Worm (Caenorhabditis elegans) whole organism, young adult: ENCODE results near the gene T03F6.6.

Experiments
- B0019.2 ChIP-seq: fragments of 200-800 bp; sonication (Bioruptor generic); conservative IDR thresholded peaks from 2 replicates; pipeline ENCODE4 v1.3.6; 2022; ENCODE audit warnings: missing genetic modification reagents, missing genetic modification characterization, missing compliant biosample characterization
- B0035.1 ChIP-seq: sonication (generic microtip); optimal IDR thresholded peaks from 2 replicates; lab custom pipeline; 2016; ENCODE audit warnings: missing genetic modification characterization, mild to moderate bottlenecking, missing compliant biosample characterization, missing genotype, missing genetic modification reagents
- B0336.3 ChIP-seq: fragments of 200-800 bp; sonication (Bioruptor generic); IDR thresholded peaks from 2 replicates; pipeline ENCODE4 v1.3.6; 2022; ENCODE audit warnings: missing genetic modification characterization, missing compliant biosample characterization
- C06A6.2 ChIP-seq: fragments of 200-800 bp; sonication (Bioruptor generic); conservative IDR thresholded peaks from 2 replicates; pipeline ENCODE4 v1.3.6; 2022; ENCODE audit warnings: missing genetic modification characterization, missing compliant biosample characterization
- F39B2.1 ChIP-seq: fragments of 200-800 bp; sonication (Bioruptor generic); IDR thresholded peaks from 2 replicates; pipeline ENCODE4 v1.3.6; 2022; ENCODE audit warnings: missing genetic modification reagents, missing genetic modification characterization, missing compliant biosample characterization
- F49E8.2 ChIP-seq: sonication (generic microtip); optimal IDR thresholded peaks from 3 replicates; lab custom pipeline; 2017; ENCODE audit warnings: missing genetic modification characterization, mild to moderate bottlenecking, missing compliant biosample characterization, antibody characterized with exemption, moderate library complexity; ENCODE audit not compliant: insufficient read depth
- ZK185.1 ChIP-seq: sonication (generic microtip); optimal IDR thresholded peaks from 2 replicates; lab custom pipeline; 2016; ENCODE audit warnings: mild to moderate bottlenecking, missing genetic modification characterization, missing compliant biosample characterization; ENCODE audit not compliant: poor library complexity, severe bottlenecking
- atf-7 ChIP-seq: sonication (generic microtip); optimal IDR thresholded peaks from 2 replicates; lab custom pipeline; 2017; ENCODE audit warnings: mild to moderate bottlenecking, missing genetic modification characterization, missing compliant biosample characterization
- athp-1 ChIP-seq: sonication (generic microtip); optimal IDR thresholded peaks from 2 replicates; lab custom pipeline; 2017; ENCODE audit warnings: mild to moderate bottlenecking, missing genetic modification characterization, missing compliant biosample characterization
- attf-5 ChIP-seq: fragments of 200-800 bp; sonication (Bioruptor generic); optimal IDR thresholded peaks from 2 replicates; lab custom pipeline; 2018; ENCODE audit warnings: mild to moderate bottlenecking, missing genetic modification characterization, missing compliant biosample characterization
- bed-2 ChIP-seq: fragments of 200-800 bp; sonication (Bioruptor generic); IDR thresholded peaks from 2 replicates; pipeline ENCODE4 v1.3.6; 2022; ENCODE audit warnings: missing genetic modification reagents, missing genetic modification characterization, missing compliant biosample characterization
- ccch-3 ChIP-seq: fragments of 200-800 bp; sonication (Bioruptor generic); optimal IDR thresholded peaks from 2 replicates; lab custom pipeline; 2018; ENCODE audit warnings: mild to moderate bottlenecking, missing genetic modification characterization, missing compliant biosample characterization
- cebp-1 ChIP-seq, 2 experiments: fragments of 200-800 bp in 1 of 2; sonication (Bioruptor generic) in 1 of 2; sonication (generic microtip) in 1 of 2; IDR thresholded peaks in 1 of 2; optimal IDR thresholded peaks in 1 of 2; 2 replicates each; pipeline versions ENCODE4 v1.3.6 to Lab custom; 2017 to 2022; ENCODE audit warnings: missing compliant biosample characterization in 2 of 2, missing genetic modification characterization in 2 of 2, mild to moderate bottlenecking in 1 of 2, missing genetic modification reagents in 1 of 2, moderate library complexity in 1 of 2
- cebp-2 ChIP-seq: fragments of 200-800 bp; sonication (Bioruptor generic); IDR thresholded peaks from 2 replicates; pipeline ENCODE4 v1.3.6; 2022; ENCODE audit warnings: missing genetic modification characterization, missing compliant biosample characterization
- ceh-27 ChIP-seq: fragments of 200-800 bp; sonication (Bioruptor generic); optimal IDR thresholded peaks from 2 replicates; lab custom pipeline; 2018; ENCODE audit warnings: mild to moderate bottlenecking, missing genetic modification characterization, moderate library complexity, missing compliant biosample characterization
- ceh-40 ChIP-seq: fragments of 200-800 bp; sonication (Bioruptor generic); IDR thresholded peaks from 2 replicates; pipeline ENCODE4 v1.3.6; 2022; ENCODE audit warnings: missing genetic modification characterization, missing compliant biosample characterization
- ceh-91 ChIP-seq: fragments of 200-800 bp; sonication (Bioruptor generic); IDR thresholded peaks from 2 replicates; pipeline ENCODE4 v1.3.6; 2022; ENCODE audit warnings: missing genetic modification reagents, missing genetic modification characterization, missing compliant biosample characterization
- dox-1 ChIP-seq: fragments of 200-800 bp; sonication (Bioruptor generic); IDR thresholded peaks from 2 replicates; pipeline ENCODE4 v1.3.6; 2022; ENCODE audit warnings: missing genetic modification reagents, missing genetic modification characterization, missing compliant biosample characterization
- efl-1 ChIP-seq: fragments of 150-350 bp; optimal IDR thresholded peaks from 2 replicates; lab custom pipeline; 2014; ENCODE audit warnings: missing biosample characterization, missing genetic modification reagents, missing genetic modification characterization
- egrh-3 ChIP-seq: fragments of 200-800 bp; sonication (Bioruptor generic); IDR thresholded peaks from 2 replicates; pipeline ENCODE4 v1.3.6; 2022; ENCODE audit warnings: missing genetic modification reagents, missing genetic modification characterization, missing compliant biosample characterization
- fkh-3 ChIP-seq: sonication (generic microtip); optimal IDR thresholded peaks from 2 replicates; lab custom pipeline; 2016; ENCODE audit warnings: mild to moderate bottlenecking, missing genetic modification characterization, missing compliant biosample characterization
- hlh-26 ChIP-seq: fragments of 200-800 bp; sonication (Bioruptor generic); conservative IDR thresholded peaks from 2 replicates; pipeline ENCODE4 v1.3.6; 2022; ENCODE audit warnings: missing genetic modification reagents, missing genetic modification characterization, missing compliant biosample characterization
- hmg-1.2 ChIP-seq: fragments of 200-800 bp; sonication (Bioruptor generic); IDR thresholded peaks from 2 replicates; pipeline ENCODE4 v1.3.6; 2022; ENCODE audit warnings: missing genetic modification reagents, missing genetic modification characterization, missing compliant biosample characterization
- lin-35 ChIP-seq, 3 experiments: fragments of 150-350 bp in 2 of 3; sonication (generic microtip) in 1 of 3; optimal IDR thresholded peaks; 2 replicates each; lab custom pipeline; 2014 to 2018; ENCODE audit warnings: missing biosample characterization in 3 of 3, missing genetic modification characterization in 3 of 3, missing genetic modification reagents in 3 of 3
- lin-40 ChIP-seq: sonication (generic microtip); optimal IDR thresholded peaks from 2 replicates; lab custom pipeline; 2016; ENCODE audit warnings: missing genetic modification characterization, mild to moderate bottlenecking, missing compliant biosample characterization, missing genotype, missing genetic modification reagents
- lsl-1 ChIP-seq: fragments of 200-800 bp; sonication (Bioruptor generic); optimal IDR thresholded peaks from 2 replicates; lab custom pipeline; 2018; ENCODE audit warnings: mild to moderate bottlenecking, missing genetic modification characterization, moderate library complexity, missing compliant biosample characterization
- madf-6 ChIP-seq: fragments of 200-800 bp; sonication (Bioruptor generic); IDR thresholded peaks from 2 replicates; pipeline ENCODE4 v1.3.6; 2022; ENCODE audit warnings: missing genetic modification reagents, missing genetic modification characterization, missing compliant biosample characterization
- madf-8 ChIP-seq: fragments of 200-800 bp; sonication (Bioruptor generic); conservative IDR thresholded peaks from 2 replicates; pipeline ENCODE4 v1.3.6; 2022; ENCODE audit warnings: missing genetic modification reagents, missing genetic modification characterization, missing compliant biosample characterization
- mcd-1 ChIP-seq: fragments of 200-800 bp; sonication (Bioruptor generic); IDR thresholded peaks from 2 replicates; pipeline ENCODE4 v1.3.6; 2022; ENCODE audit warnings: missing genetic modification reagents, missing genetic modification characterization, missing compliant biosample characterization
- nfya-1 ChIP-seq: sonication (generic microtip); optimal IDR thresholded peaks from 2 replicates; lab custom pipeline; 2017; ENCODE audit warnings: antibody characterized with exemption, missing compliant biosample characterization, missing genetic modification characterization, borderline replicate concordance; ENCODE audit not compliant: insufficient read depth
- nhr-179 ChIP-seq: sonication (generic microtip); optimal IDR thresholded peaks from 2 replicates; lab custom pipeline; 2016; ENCODE audit warnings: mild to moderate bottlenecking, missing genetic modification characterization, missing compliant biosample characterization
- nhr-90 ChIP-seq: sonication (generic microtip); optimal IDR thresholded peaks from 2 replicates; lab custom pipeline; 2016; ENCODE audit warnings: missing genotype, mild to moderate bottlenecking, missing genetic modification characterization, missing compliant biosample characterization
- pha-4 ChIP-seq: fragments of 150-350 bp; sonication (generic microtip); optimal IDR thresholded peaks from 2 replicates; lab custom pipeline; 2014; ENCODE audit warnings: missing biosample characterization, missing genetic modification reagents, missing genetic modification characterization
- sea-2 ChIP-seq: fragments of 200-800 bp; sonication (Bioruptor generic); IDR thresholded peaks from 2 replicates; pipeline ENCODE4 v1.3.6; 2022; ENCODE audit warnings: missing genetic modification characterization, missing compliant biosample characterization
- snpc-3.4 ChIP-seq: sonication (generic microtip); optimal IDR thresholded peaks from 2 replicates; lab custom pipeline; 2017; ENCODE audit warnings: missing genetic modification characterization, mild to moderate bottlenecking, missing compliant biosample characterization, antibody characterized with exemption, moderate library complexity, missing genotype, missing genetic modification reagents
- tbp1 ChIP-seq: fragments of 200-800 bp; sonication (Bioruptor generic); optimal IDR thresholded peaks from 2 replicates; lab custom pipeline; 2018; ENCODE audit warnings: mild to moderate bottlenecking, missing genetic modification characterization, missing compliant biosample characterization
- tbx-9 ChIP-seq: sonication (generic microtip); optimal IDR thresholded peaks from 2 replicates; lab custom pipeline; 2016; ENCODE audit warnings: borderline replicate concordance, missing genetic modification characterization, inconsistent platforms, missing compliant biosample characterization
- tlf-1 ChIP-seq: fragments of 200-800 bp; sonication (Bioruptor generic); optimal IDR thresholded peaks from 2 replicates; lab custom pipeline; 2018; ENCODE audit warnings: mild to moderate bottlenecking, missing genetic modification characterization, missing compliant biosample characterization
- unc-130 ChIP-seq: sonication (generic microtip); optimal IDR thresholded peaks from 2 replicates; lab custom pipeline; 2016; ENCODE audit warnings: missing genetic modification reagents, missing genetic modification characterization, missing compliant biosample characterization
- zfh-2 ChIP-seq: fragments of 200-800 bp; sonication (Bioruptor generic); conservative IDR thresholded peaks from 2 replicates; pipeline ENCODE4 v1.3.6; 2022; ENCODE audit warnings: missing genetic modification reagents, missing genetic modification characterization, missing compliant biosample characterization
- ztf-18 ChIP-seq: sonication (generic microtip); optimal IDR thresholded peaks from 2 replicates; lab custom pipeline; 2016; ENCODE audit warnings: missing genotype, mild to moderate bottlenecking, missing genetic modification characterization, missing compliant biosample characterization
- ztf-25 ChIP-seq: fragments of 200-800 bp; sonication (Bioruptor generic); IDR thresholded peaks from 2 replicates; pipeline ENCODE4 v1.3.6; 2022; ENCODE audit warnings: missing genetic modification reagents, missing genetic modification characterization, missing compliant biosample characterization

Gene T03F6.6

DNA sequence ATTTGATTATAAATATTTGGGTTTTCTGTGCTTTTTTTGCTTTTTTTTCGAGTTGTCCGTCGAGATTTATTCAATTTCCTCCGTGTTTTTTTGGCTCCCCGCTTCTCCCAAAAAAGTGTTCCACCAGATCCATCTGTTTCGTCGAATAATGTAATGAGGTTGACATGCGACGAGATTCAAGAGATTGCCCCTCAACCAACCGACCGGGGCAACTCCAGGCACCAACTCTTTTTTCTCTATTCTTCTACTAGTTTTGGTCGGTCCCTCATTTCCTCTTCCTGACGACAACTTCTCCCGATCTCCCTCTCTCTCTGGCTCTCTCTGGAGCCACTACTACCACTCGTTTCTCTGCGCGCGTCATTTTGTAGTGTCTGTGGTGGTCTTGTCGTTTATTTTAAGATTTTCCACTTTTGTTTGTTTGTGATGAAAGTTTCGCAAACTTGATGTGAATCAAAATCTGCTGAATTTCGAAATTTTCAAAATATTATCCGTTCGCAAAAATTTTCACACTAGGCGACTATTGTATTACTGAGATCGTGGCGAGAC lies 32.2 kb downstream of the T03F6.6 start:
- TF ChIP-seq F39B2.1 (GFP tag; lab: Robert Waterston, UW) (no peak), C06A6.2 (no peak), hmg-1.2 (GFP tag; lab: Robert Waterston, UW) (no peak), madf-6 (no peak), B0035.1 (tag; lab: Kevin White, UChicago) (no peak), pha-4 (tag; lab: Kevin White, UChicago) (no peak), hlh-26 (GFP tag; lab: Robert Waterston, UW) (no peak), ceh-27 (GFP tag; lab: Kevin White, UChicago) (no peak), B0336.3 (no peak), cebp-1 (GFP tag; IDR thresholded peaks at IDR 0.05; lab: Robert Waterston, UW) (no peak), cebp-1 (tag; optimal IDR thresholded peaks at IDR 0.05; lab: Kevin White, UChicago) (peak; percentile 48), atf-7 (tag; lab: Kevin White, UChicago) (no peak), madf-8 (GFP tag; lab: Robert Waterston, UW) (no peak), zfh-2 (GFP tag; lab: Robert Waterston, UW) (peak; percentile 35; the same call in 1 of the 2 replicates)

DNA sequence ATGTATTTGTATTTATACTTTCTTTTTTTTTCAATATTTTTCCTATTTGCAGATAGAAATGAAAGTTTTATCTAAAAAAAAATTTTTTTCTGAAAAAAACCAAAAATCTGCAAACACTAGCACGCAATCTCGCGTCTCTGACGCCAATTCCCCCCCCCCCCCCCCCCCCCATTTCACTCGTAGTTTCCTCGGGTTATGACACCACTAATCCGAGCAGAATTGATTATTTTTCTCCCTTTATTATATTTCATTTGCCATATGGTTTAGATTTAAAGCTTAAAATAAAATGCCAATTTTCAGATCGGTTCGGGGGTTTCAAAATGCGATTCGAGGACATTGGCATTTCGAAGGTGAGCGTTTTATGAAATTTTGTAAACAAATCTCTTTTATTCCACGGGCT lies 33.3 kb downstream of the T03F6.6 start, which contains the start of gene mtm-6:
TSS of gene mtm-6 (plus strand) at position 301 of the 400 bp plus-strand sequence.
- TF ChIP-seq B0019.2 (GFP tag; lab: Robert Waterston, UW): no peak
- peak; percentile 6 for TF ChIP-seq tbp1
- TF ChIP-seq bed-2 (GFP tag; lab: Robert Waterston, UW): no peak
- TF ChIP-seq tlf-1 (GFP tag; lab: Kevin White, UChicago): peak; percentile 41
- peak; percentile 27 for TF ChIP-seq atf-7 (tag; lab: Kevin White, UChicago)
- no peak for TF ChIP-seq nhr-179 (tag; lab: Kevin White, UChicago)
- no peak for TF ChIP-seq ZK185.1 (tag; lab: Kevin White, UChicago)
- TF ChIP-seq nhr-90 (tag; lab: Kevin White, UChicago): no peak
- TF ChIP-seq cebp-1 (GFP tag; IDR thresholded peaks at IDR 0.05; lab: Robert Waterston, UW): no peak
- TF ChIP-seq cebp-1 (tag; optimal IDR thresholded peaks at IDR 0.05; lab: Kevin White, UChicago): peak; percentile 43
- TF ChIP-seq dox-1: peak; percentile 35; the same call in 1 of the 2 replicates
- TF ChIP-seq egrh-3 (GFP tag; lab: Robert Waterston, UW): peak; percentile 40; the same call in 1 of the 2 replicates
- peak; percentile 25 for TF ChIP-seq athp-1 (tag; lab: Kevin White, UChicago)
- TF ChIP-seq tbx-9 (tag; lab: Kevin White, UChicago): no peak
- peak; percentile 49 for TF ChIP-seq fkh-3 (tag; lab: Kevin White, UChicago)
- no peak for TF ChIP-seq ceh-91
- TF ChIP-seq ccch-3: no peak
- TF ChIP-seq attf-5 (GFP tag; lab: Kevin White, UChicago): peak; percentile 9
- peak; percentile 43; the same call in 1 of the 2 replicates for TF ChIP-seq B0336.3
- TF ChIP-seq, all 124 proteins: peak for 10

DNA sequence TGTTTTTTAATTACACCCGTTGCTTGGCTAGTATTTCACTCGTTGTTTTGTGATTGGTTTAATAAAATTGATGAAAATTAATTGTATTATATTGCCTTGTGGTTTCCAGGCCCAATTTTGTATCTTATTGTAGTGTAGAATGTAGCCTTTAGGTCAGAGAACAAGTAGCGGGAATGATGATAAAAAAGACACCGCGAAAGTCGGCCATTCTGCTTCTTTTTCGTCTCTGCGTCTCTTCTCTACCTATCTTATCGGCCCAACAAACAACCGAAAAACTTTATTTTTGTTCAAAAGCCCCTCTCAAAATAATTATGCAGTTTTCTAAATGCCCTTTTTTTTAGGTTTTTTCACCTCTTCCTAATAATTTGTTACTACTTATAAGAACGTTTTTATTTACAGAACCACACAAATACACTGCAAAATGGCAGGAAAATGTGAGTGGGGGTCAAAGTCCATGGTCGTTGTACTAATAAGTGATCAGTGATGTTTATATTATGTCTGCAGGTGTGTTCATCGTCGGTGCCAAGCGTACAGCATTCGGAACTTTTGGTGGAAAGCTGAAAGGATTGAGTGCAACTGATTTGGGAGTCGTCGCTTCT lies 35.5 kb downstream of the T03F6.6 start, which contains the start of gene acaa-2:
TSS of gene acaa-2 (plus strand) at position 400 of the 599 bp plus-strand sequence.
- TF ChIP-seq lsl-1 (GFP tag; lab: Kevin White, UChicago) (peak; percentile 24), cebp-1 (GFP tag; IDR thresholded peaks at IDR 0.05; lab: Robert Waterston, UW) (no peak), cebp-1 (tag; optimal IDR thresholded peaks at IDR 0.05; lab: Kevin White, UChicago) (peak; percentile 15), attf-5 (GFP tag; lab: Kevin White, UChicago) (peak; percentile 35), F49E8.2 (tag; lab: Kevin White, UChicago) (peak; percentile 24), madf-6 (peak; percentile 61; the same call in 1 of the 2 replicates), cebp-2 (GFP tag; lab: Robert Waterston, UW) (0 out of 2 replicates have a peak, but pooled peaks have one; percentile 18), mcd-1 (GFP tag; lab: Robert Waterston, UW) (no peak), hmg-1.2 (GFP tag; lab: Robert Waterston, UW) (peak; percentile 26; the same call in 1 of the 2 replicates), ceh-40 (0 out of 2 replicates have a peak, but pooled peaks have one; percentile 7), snpc-3.4 (tag; lab: Kevin White, UChicago) (peak; percentile 41), efl-1 (GFP tag; lab: Kevin White, UChicago) (peak; percentile 54), nfya-1 (no peak), pha-4 (tag; lab: Kevin White, UChicago) (no peak), sea-2 (GFP tag; lab: Robert Waterston, UW) (no peak), ztf-25 (no peak), lin-40 (tag; lab: Kevin White, UChicago) (peak; percentile 12), ztf-18 (peak; percentile 30), lin-35 (GFP tag; optimal IDR thresholded peaks at IDR 0.05; lab: Kevin White, UChicago) (no peak), unc-130 (GFP tag; lab: Kevin White, UChicago) (no peak), hlh-26 (GFP tag; lab: Robert Waterston, UW) (no peak)
